Fruit fly (Drosophila melanogaster) whole organism, embryonic: ENCODE results near the gene RhoGAP19D.

Experiments used
- Aef1 ChIP-seq: fragments of 200-800 bp; sonication (Bioruptor generic); IDR thresholded peaks from 3 replicates; pipeline ENCODE4 v1.3.6; 2022; ENCODE audit warnings: missing biosample characterization, missing genetic modification characterization
- C15 ChIP-seq: fragments of 200-800 bp; sonication (Bioruptor generic); IDR thresholded peaks from 3 replicates; pipeline ENCODE4 v1.3.6; 2022; ENCODE audit warnings: missing biosample characterization, missing genetic modification characterization
- CG11560 ChIP-seq: fragments of 200-800 bp; sonication (Bioruptor generic); IDR thresholded peaks from 3 replicates; pipeline ENCODE4 v1.3.6; 2022; ENCODE audit warnings: missing biosample characterization, missing genetic modification characterization
- CG11696 ChIP-seq: fragments of 200-800 bp; sonication (Bioruptor generic); IDR thresholded peaks from 2 replicates; pipeline ENCODE4 v1.3.6; 2022; ENCODE audit warnings: missing biosample characterization, missing genetic modification characterization
- CG11723 ChIP-seq: fragments of 200-800 bp; sonication (Bioruptor generic); optimal IDR thresholded peaks from 2 replicates; lab custom pipeline; 2017; ENCODE audit warnings: missing biosample characterization, mild to moderate bottlenecking, missing genetic modification characterization
- CG12104 ChIP-seq: fragments of 200-800 bp; sonication (Bioruptor generic); optimal IDR thresholded peaks from 3 replicates; lab custom pipeline; 2016; ENCODE audit warnings: missing biosample characterization, missing genetic modification characterization
- CG12219 ChIP-seq: fragments of 200-800 bp; sonication (Bioruptor generic); optimal IDR thresholded peaks from 3 replicates; lab custom pipeline; 2018; ENCODE audit warnings: missing biosample characterization, mild to moderate bottlenecking, missing genetic modification characterization
- CG18262 ChIP-seq: fragments of 200-800 bp; optimal IDR thresholded peaks from 3 replicates; lab custom pipeline; 2019; ENCODE audit warnings: missing biosample characterization, mild to moderate bottlenecking, missing genetic modification characterization, moderate library complexity
- CG3065 ChIP-seq: fragments of 200-800 bp; sonication (Bioruptor generic); optimal IDR thresholded peaks from 2 replicates; lab custom pipeline; 2016; ENCODE audit warnings: missing biosample characterization, missing genetic modification characterization
- CG31224 ChIP-seq: fragments of 200-800 bp; sonication (Bioruptor generic); IDR thresholded peaks from 2 replicates; pipeline ENCODE4 v1.3.6; 2022; ENCODE audit warnings: missing biosample characterization, missing genetic modification characterization
- CG31365 ChIP-seq: fragments of 200-800 bp; sonication (Bioruptor generic); optimal IDR thresholded peaks from 2 replicates; lab custom pipeline; 2018; ENCODE audit warnings: missing biosample characterization, mild to moderate bottlenecking, missing genetic modification characterization
- CG3995 ChIP-seq: fragments of 200-800 bp; sonication (Bioruptor generic); optimal IDR thresholded peaks from 3 replicates; lab custom pipeline; 2016; ENCODE audit warnings: missing biosample characterization, missing genetic modification characterization
- CG5953 ChIP-seq: fragments of 200-800 bp; sonication (Bioruptor generic); IDR thresholded peaks from 2 replicates; pipeline ENCODE4 v1.3.6; 2022; ENCODE audit warnings: missing biosample characterization, missing genetic modification characterization
- CG6175 ChIP-seq: fragments of 200-800 bp; sonication (Bioruptor generic); IDR thresholded peaks from 3 replicates; pipeline ENCODE4 v1.3.6; 2022; ENCODE audit warnings: missing biosample characterization, missing genetic modification characterization
- CG8388 ChIP-seq: fragments of 200-800 bp; sonication (Bioruptor generic); optimal IDR thresholded peaks from 2 replicates; lab custom pipeline; 2019; ENCODE audit warnings: missing biosample characterization, mild to moderate bottlenecking, missing genetic modification characterization, moderate library complexity
- CG8944 ChIP-seq: fragments of 200-800 bp; sonication (Bioruptor generic); optimal IDR thresholded peaks from 3 replicates; lab custom pipeline; 2016; ENCODE audit warnings: missing biosample characterization, missing genetic modification characterization
- CG9932 ChIP-seq: fragments of 200-800 bp; sonication (Bioruptor generic); IDR thresholded peaks from 2 replicates; pipeline ENCODE4 v1.3.6; 2022; ENCODE audit warnings: missing biosample characterization, missing genetic modification characterization
- Chrac-16 ChIP-seq: fragments of 200-800 bp; sonication (Bioruptor generic); optimal IDR thresholded peaks from 3 replicates; lab custom pipeline; 2016; ENCODE audit warnings: missing biosample characterization, missing genetic modification characterization
- Drgx ChIP-seq: fragments of 200-800 bp; sonication (Bioruptor generic); IDR thresholded peaks from 2 replicates; pipeline ENCODE4 v1.3.6; 2022; ENCODE audit warnings: missing biosample characterization, missing genetic modification characterization
- ERR ChIP-seq: fragments of 200-800 bp; sonication (Bioruptor generic); optimal IDR thresholded peaks from 2 replicates; lab custom pipeline; 2016; ENCODE audit warnings: missing biosample characterization, missing genetic modification characterization
- Hand ChIP-seq: fragments of 200-800 bp; sonication (Bioruptor generic); optimal IDR thresholded peaks from 2 replicates; lab custom pipeline; 2017; ENCODE audit warnings: mild to moderate bottlenecking, missing biosample characterization, missing genetic modification reagents, missing genetic modification characterization
- Hmx ChIP-seq: fragments of 200-800 bp; sonication (Bioruptor generic); optimal IDR thresholded peaks from 2 replicates; lab custom pipeline; 2016; ENCODE audit warnings: missing biosample characterization, missing genetic modification characterization
- Hr51 ChIP-seq, 2 experiments: fragments of 200-800 bp; sonication (Bioruptor generic); optimal IDR thresholded peaks; 2 replicates in 1 of 2; 3 replicates in 1 of 2; lab custom pipeline; 2016 to 2018; ENCODE audit warnings: missing biosample characterization in 2 of 2, missing genetic modification characterization in 2 of 2, mild to moderate bottlenecking in 1 of 2, moderate library complexity in 1 of 2
- NC2β ChIP-seq: fragments of 200-800 bp; sonication (Bioruptor generic); optimal IDR thresholded peaks from 2 replicates; lab custom pipeline; 2016; ENCODE audit warnings: missing biosample characterization, missing genetic modification characterization
- Neu2 ChIP-seq: fragments of 200-800 bp; sonication (Bioruptor generic); optimal IDR thresholded peaks from 3 replicates; lab custom pipeline; 2016; ENCODE audit warnings: missing biosample characterization, missing genetic modification characterization, borderline replicate concordance
- Nf-YA ChIP-seq: fragments of 200-800 bp; sonication (Bioruptor generic); IDR thresholded peaks from 2 replicates; pipeline ENCODE4 v1.3.6; 2022; ENCODE audit warnings: missing biosample characterization, missing genetic modification characterization
- Optix ChIP-seq: fragments of 200-800 bp; sonication (Bioruptor generic); IDR thresholded peaks from 3 replicates; pipeline ENCODE4 v1.3.6; 2022; ENCODE audit warnings: missing biosample characterization, missing genetic modification characterization
- al ChIP-seq: fragments of 200-800 bp; sonication (Bioruptor generic); IDR thresholded peaks from 2 replicates; pipeline ENCODE4 v1.3.6; 2022; ENCODE audit warnings: missing biosample characterization, missing genetic modification characterization
- chinmo ChIP-seq: fragments of 200-800 bp; sonication (Bioruptor generic); IDR thresholded peaks from 4 replicates; pipeline ENCODE4 v1.3.6; 2022; ENCODE audit warnings: missing biosample characterization, missing genetic modification characterization; ENCODE audit not compliant: partially characterized antibody
- chm ChIP-seq: fragments of 200-800 bp; sonication (Bioruptor generic); IDR thresholded peaks from 2 replicates; pipeline ENCODE4 v1.3.6; 2022; ENCODE audit warnings: missing biosample characterization, missing genetic modification characterization
- ci ChIP-seq: fragments of 200-800 bp; sonication (Bioruptor generic); IDR thresholded peaks from 3 replicates; pipeline ENCODE4 v1.3.6; 2022; ENCODE audit warnings: missing biosample characterization, missing genetic modification characterization
- esg ChIP-seq: fragments of 200-800 bp; sonication (Bioruptor generic); conservative IDR thresholded peaks from 2 replicates; pipeline ENCODE4 v1.3.6; 2022; ENCODE audit warnings: missing biosample characterization, missing genetic modification characterization
- fd3F ChIP-seq: fragments of 200-800 bp; sonication (Bioruptor generic); optimal IDR thresholded peaks from 2 replicates; lab custom pipeline; 2018; ENCODE audit warnings: missing biosample characterization, mild to moderate bottlenecking, missing genetic modification characterization, moderate library complexity
- ind ChIP-seq: fragments of 200-800 bp; sonication (Bioruptor generic); optimal IDR thresholded peaks from 3 replicates; lab custom pipeline; 2016; ENCODE audit warnings: missing biosample characterization, missing genetic modification characterization
- insv ChIP-seq, 2 experiments: fragments of 200-800 bp; sonication (Bioruptor generic); optimal IDR thresholded peaks; 3 replicates each; lab custom pipeline; 2016 to 2018; ENCODE audit warnings: missing biosample characterization in 2 of 2, missing genetic modification characterization in 2 of 2
- knrl ChIP-seq: fragments of 200-800 bp; sonication (Bioruptor generic); IDR thresholded peaks from 3 replicates; pipeline ENCODE4 v1.3.6; 2022; ENCODE audit warnings: missing biosample characterization, missing genetic modification characterization; ENCODE audit not compliant: partially characterized antibody
- lov ChIP-seq, 2 experiments: fragments of 200-800 bp in 1 of 2; fragments of >200 bp in 1 of 2; sonication (Bioruptor generic) in 1 of 2; IDR thresholded peaks in 1 of 2; optimal IDR thresholded peaks in 1 of 2; 2 replicates in 1 of 2; 3 replicates in 1 of 2; pipeline versions ENCODE4 v1.3.6 to Lab custom; 2017 to 2022; ENCODE audit warnings: missing biosample characterization in 1 of 2, missing genetic modification characterization in 1 of 2
- onecut ChIP-seq: fragments of 200-800 bp; sonication (Bioruptor generic); IDR thresholded peaks from 2 replicates; pipeline ENCODE4 v1.3.6; 2022; ENCODE audit warnings: missing biosample characterization, missing genetic modification characterization
- pros ChIP-seq: fragments of 200-800 bp; sonication (Bioruptor generic); optimal IDR thresholded peaks from 3 replicates; lab custom pipeline; 2019; ENCODE audit warnings: missing biosample characterization, mild to moderate bottlenecking, missing genetic modification characterization, moderate library complexity
- pum ChIP-seq: fragments of 200-800 bp; sonication (Bioruptor generic); optimal IDR thresholded peaks from 2 replicates; lab custom pipeline; 2016; ENCODE audit warnings: missing biosample characterization, missing genetic modification characterization
- ranshi ChIP-seq: fragments of 200-800 bp; sonication (Bioruptor generic); IDR thresholded peaks from 2 replicates; pipeline ENCODE4 v1.3.6; 2022; ENCODE audit warnings: missing biosample characterization, missing genetic modification characterization
- sens ChIP-seq: fragments of 200-800 bp; sonication (Bioruptor generic); peaks from one replicate; lab custom pipeline; 2016; ENCODE audit warnings: missing biosample characterization, missing genetic modification characterization
- trem ChIP-seq: fragments of 200-800 bp; optimal IDR thresholded peaks from 3 replicates; lab custom pipeline; 2019; ENCODE audit warnings: missing biosample characterization, mild to moderate bottlenecking, missing genetic modification characterization, moderate library complexity
- wor ChIP-seq: fragments of 200-800 bp; sonication (Bioruptor generic); IDR thresholded peaks from 2 replicates; pipeline ENCODE4 v1.3.6; 2022; ENCODE audit warnings: missing biosample characterization, missing genetic modification characterization
- z ChIP-seq: fragments of 200-800 bp; sonication (Bioruptor generic); IDR thresholded peaks from 3 replicates; pipeline ENCODE4 v1.3.6; 2022; ENCODE audit warnings: missing biosample characterization, missing genetic modification characterization
- zf30C ChIP-seq: fragments of 200-800 bp; sonication (Bioruptor generic); optimal IDR thresholded peaks from 3 replicates; lab custom pipeline; 2018; ENCODE audit warnings: missing biosample characterization, mild to moderate bottlenecking, missing genetic modification characterization

RhoGAP19D gene

dm6 chrX:20488701-20489122 lies 21.8 kb downstream of the RhoGAP19D start (continued):
- TF ChIP-seq CG5953 (GFP tag; lab: Robert Waterston, UW) = no peak
- no peak for TF ChIP-seq CG11560
- TF ChIP-seq CG8944 (GFP tag; lab: Kevin White, UChicago) = peak; percentile 17
- TF ChIP-seq knrl (GFP tag; lab: Robert Waterston, UW) = no peak
- TF ChIP-seq wor = peak; percentile 23; the same call in 1 of the 2 replicates
- peak; percentile 7 for TF ChIP-seq Hmx (GFP tag; lab: Kevin White, UChicago)
- peak; percentile 24 for TF ChIP-seq CG3065 (GFP tag; lab: Kevin White, UChicago)
- no peak for TF ChIP-seq ERR (GFP tag; lab: Kevin White, UChicago)
- TF ChIP-seq esg = 0 out of 2 replicates have a peak, but pooled peaks have one; percentile 6
- TF ChIP-seq CG8388 (GFP tag; lab: Kevin White, UChicago) = peak; percentile 58
- TF ChIP-seq insv (GFP tag; optimal IDR thresholded peaks at IDR 0.05; lab: Kevin White, UChicago) = peak in 1 of 2 experiments; percentile 44
- TF ChIP-seq C15 (GFP tag; lab: Robert Waterston, UW) = no peak
- TF ChIP-seq CG9932 = peak; percentile 42; the same call in 1 of the 2 replicates
- TF ChIP-seq al (GFP tag; lab: Robert Waterston, UW) = no peak
- TF ChIP-seq chinmo (GFP tag; lab: Robert Waterston, UW) = no peak
- peak in 1 of 2 experiments; percentile 70 for TF ChIP-seq Hr51 (GFP tag; optimal IDR thresholded peaks at IDR 0.05; lab: Kevin White, UChicago)
- peak; percentile 38; the same call in 1 of the 2 replicates for TF ChIP-seq Drgx
- peak; percentile 42 for TF ChIP-seq ind (GFP tag; lab: Kevin White, UChicago)
- TF ChIP-seq ci (GFP tag; lab: Robert Waterston, UW) = no peak
- TF ChIP-seq z (GFP tag; lab: Robert Waterston, UW) = no peak
- peak; percentile 81 for TF ChIP-seq CG18262 (tag; lab: Kevin White, UChicago)
- TF ChIP-seq trem = peak; percentile 37
- no peak for TF ChIP-seq Hand (GFP tag; lab: Kevin White, UChicago)
- TF ChIP-seq pum = peak; percentile 21
- TF ChIP-seq CG12104 = peak; percentile 62
- TF ChIP-seq CG31224 (GFP tag; lab: Robert Waterston, UW) = no peak
- TF ChIP-seq CG3995 = peak; percentile 8
- TF ChIP-seq NC2β (GFP tag; lab: Kevin White, UChicago) = no peak
- TF ChIP-seq Aef1 (GFP tag; lab: Robert Waterston, UW) = no peak
- peak; percentile 80 for TF ChIP-seq sens (GFP tag; lab: Kevin White, UChicago)
- TF ChIP-seq Optix (GFP tag; lab: Robert Waterston, UW) = no peak
- peak; percentile 38 for TF ChIP-seq CG12219 (GFP tag; lab: Kevin White, UChicago)
- no peak for TF ChIP-seq chm (GFP tag; lab: Robert Waterston, UW)
- peak; percentile 61 for TF ChIP-seq CG11723 (GFP tag; lab: Kevin White, UChicago)
- no peak for TF ChIP-seq fd3F
- peak; percentile 76 for TF ChIP-seq CG11696 (GFP tag; lab: Robert Waterston, UW)
- no peak for TF ChIP-seq CG6175 (GFP tag; lab: Robert Waterston, UW)
- no peak for TF ChIP-seq ranshi (GFP tag; lab: Robert Waterston, UW)
- TF ChIP-seq CG31365 (tag; lab: Kevin White, UChicago) = no peak
- no peak for TF ChIP-seq pros
- TF ChIP-seq Chrac-16 (GFP tag; lab: Kevin White, UChicago) = peak; percentile 26
- TF ChIP-seq Neu2 = no peak
- no peak for TF ChIP-seq Nf-YA
- peak; percentile 23; the same call in 1 of the 2 replicates for TF ChIP-seq onecut (GFP tag; lab: Robert Waterston, UW)
- no peak for TF ChIP-seq zf30C (GFP tag; lab: Kevin White, UChicago)
- TF ChIP-seq lov (optimal IDR thresholded peaks at IDR 0.05; lab: Kevin White, UChicago) = no peak
- no peak for TF ChIP-seq lov (GFP tag; IDR thresholded peaks at IDR 0.05; lab: Robert Waterston, UW)
